Worm (Caenorhabditis elegans): ENCODE data around the gene Y57G11C.52.

Gene Y57G11C.52

DNA sequence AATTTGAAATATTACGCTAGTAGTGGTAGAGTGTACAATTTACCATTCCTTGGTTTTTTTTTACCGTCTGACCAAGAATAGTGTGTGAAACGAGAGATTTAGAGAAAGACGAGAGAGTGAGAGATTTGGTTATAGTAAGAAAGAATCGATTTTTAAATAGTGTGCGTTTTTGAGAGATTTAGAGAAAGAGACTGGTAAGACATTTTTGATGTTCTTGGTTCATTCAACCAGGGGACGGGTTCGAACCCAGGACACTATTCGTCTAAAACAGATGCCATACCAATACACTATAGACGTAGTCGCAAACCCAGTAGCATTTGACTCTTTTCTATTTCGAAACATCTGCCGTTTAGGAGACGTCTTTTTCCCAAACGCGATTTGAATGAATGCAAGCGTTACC, 15.7 kb upstream of the Y57G11C.52 start (continued):
- 0 out of 2 replicates have a peak, but pooled peaks have one; percentile 12 for TF ChIP-seq madf-8 (GFP tag; conservative IDR thresholded peaks at IDR 0.05)
- 0 out of 2 replicates have a peak, but pooled peaks have one; percentile 34 for TF ChIP-seq Y53F4B.3 (GFP tag; IDR thresholded peaks at IDR 0.05)
- TF ChIP-seq madf-10 (tag; optimal IDR thresholded peaks at IDR 0.05), result peak; percentile 75
- TF ChIP-seq C17E4.6 (GFP tag; IDR thresholded peaks at IDR 0.05), result peak; percentile 83; the same call in 1 of the 2 replicates
- TF ChIP-seq ceh-79 (tag; optimal IDR thresholded peaks at IDR 0.05), result no peak
- TF ChIP-seq ztf-3 (GFP tag; optimal IDR thresholded peaks at IDR 0.05), result no peak
- no peak for TF ChIP-seq bed-2 (GFP tag; IDR thresholded peaks at IDR 0.05)
- no peak for TF ChIP-seq attf-5 (GFP tag; optimal IDR thresholded peaks at IDR 0.05)
- TF ChIP-seq pha-4 (tag; optimal IDR thresholded peaks at IDR 0.05), result no peak
- peak; percentile 90 for TF ChIP-seq tbp1 (GFP tag; optimal IDR thresholded peaks at IDR 0.05)
- no peak for TF ChIP-seq hsf-1 (GFP tag; IDR thresholded peaks at IDR 0.05)
- TF ChIP-seq mcd-1 (GFP tag; IDR thresholded peaks at IDR 0.05), result peak; percentile 65; the same call in 1 of the 2 replicates
- peak; percentile 81 for TF ChIP-seq ztf-26 (tag; optimal IDR thresholded peaks at IDR 0.05)
- TF ChIP-seq him-1 (tag; optimal IDR thresholded peaks at IDR 0.05), result no peak
- TF ChIP-seq rcor-1 (GFP tag; IDR thresholded peaks at IDR 0.05), result peak; percentile 72
- peak; percentile 64 for TF ChIP-seq somi-1 (GFP tag; optimal IDR thresholded peaks at IDR 0.05)
- peak; percentile 66 for TF ChIP-seq B0035.1 (tag; optimal IDR thresholded peaks at IDR 0.05)
- TF ChIP-seq ama-1 (optimal IDR thresholded peaks at IDR 0.05), result no peak
- TF ChIP-seq ama-1 (GFP tag; optimal IDR thresholded peaks at IDR 0.05), result peak in 1 of 2 experiments; percentile 47
- no peak for TF ChIP-seq nhr-27 (tag; optimal IDR thresholded peaks at IDR 0.05)
- peak; percentile 14 for TF ChIP-seq efl-1 (GFP tag; optimal IDR thresholded peaks at IDR 0.05)
- TF ChIP-seq ztf-25 (GFP tag; IDR thresholded peaks at IDR 0.05), result no peak
- peak; percentile 62; the same call in 1 of the 2 replicates for TF ChIP-seq lir-1 (GFP tag; conservative IDR thresholded peaks at IDR 0.05)
- TF ChIP-seq cebp-2 (GFP tag; IDR thresholded peaks at IDR 0.05), result no peak
- TF ChIP-seq tbx-9 (tag; optimal IDR thresholded peaks at IDR 0.05; ENCODE audit: borderline replicate concordance), result no peak
- no peak for TF ChIP-seq madf-6 (GFP tag; IDR thresholded peaks at IDR 0.05)
- TF ChIP-seq ztf-22 (GFP tag; optimal IDR thresholded peaks at IDR 0.05), result no peak
- peak; percentile 76 for TF ChIP-seq lin-54 (GFP tag; optimal IDR thresholded peaks at IDR 0.05)
- TF ChIP-seq lin-40 (tag; optimal IDR thresholded peaks at IDR 0.05), result peak; percentile 94
- TF ChIP-seq aptf-2 (GFP tag; conservative IDR thresholded peaks at IDR 0.05), result no peak
- no peak for TF ChIP-seq lsy-27 (tag; optimal IDR thresholded peaks at IDR 0.05; ENCODE audit: borderline replicate concordance, insufficient read depth)
- TF ChIP-seq athp-1 (tag; optimal IDR thresholded peaks at IDR 0.05), result no peak
- TF ChIP-seq F22D6.2 (tag; optimal IDR thresholded peaks at IDR 0.05), result peak; percentile 59
- TF ChIP-seq dpff-1 (tag; optimal IDR thresholded peaks at IDR 0.05), result peak; percentile 60
- TF ChIP-seq lsl-1 (GFP tag; optimal IDR thresholded peaks at IDR 0.05), result peak; percentile 51
- no peak; the same call in 1 of the 2 replicates for TF ChIP-seq B0336.3 (GFP tag; IDR thresholded peaks at IDR 0.05)
- no peak for TF ChIP-seq aptf-3 (GFP tag; IDR thresholded peaks at IDR 0.05)
- TF ChIP-seq mxl-1 (tag; optimal IDR thresholded peaks at IDR 0.05), result no peak
- TF ChIP-seq T07F8.4 (tag; optimal IDR thresholded peaks at IDR 0.05), result peak; percentile 68
- TF ChIP-seq ztf-28 (GFP tag; IDR thresholded peaks at IDR 0.05), result no peak
- no peak for TF ChIP-seq F55B11.4 (tag; optimal IDR thresholded peaks at IDR 0.05; ENCODE audit: borderline replicate concordance, insufficient read depth)
- peak; percentile 44 for TF ChIP-seq snpc-1.3 (tag; optimal IDR thresholded peaks at IDR 0.05; ENCODE audit: insufficient read depth)
- TF ChIP-seq sea-2 (GFP tag; IDR thresholded peaks at IDR 0.05), result no peak
- TF ChIP-seq bed-1 (GFP tag; IDR thresholded peaks at IDR 0.05), result no peak
- TF ChIP-seq Y53G8AR.9 (GFP tag; conservative IDR thresholded peaks at IDR 0.05), result no peak; the same call in 1 of the 2 replicates
- peak; percentile 80 for TF ChIP-seq pbrm-1 (GFP tag; IDR thresholded peaks at IDR 0.05)
- no peak for TF ChIP-seq mel-28 (tag; optimal IDR thresholded peaks at IDR 0.05; ENCODE audit: borderline replicate concordance)
- peak; percentile 67 to 79 for TF ChIP-seq let-607 (tag; optimal IDR thresholded peaks at IDR 0.05)
- no peak for TF ChIP-seq F52B5.7 (tag; optimal IDR thresholded peaks at IDR 0.05)

Data from whole organism, young adult.